Worm (Caenorhabditis elegans): ENCODE results near the gene pgap-2.

ce11 chrIII:4715088-4715487 is 9.8 kb downstream of the pgap-2 start, which contains the start of gene him-18:
- TF ChIP-seq sem-4 (tag; optimal IDR thresholded peaks at IDR 0.05) (no peak), elt-1 (tag; optimal IDR thresholded peaks at IDR 0.05) (no peak), Y55F3AM.14 (GFP tag; optimal IDR thresholded peaks at IDR 0.05) (no peak), peb-1 (tag; optimal IDR thresholded peaks at IDR 0.05) (no peak), nhr-11 (tag; optimal IDR thresholded peaks at IDR 0.05) (no peak), sma-9 (GFP tag; optimal IDR thresholded peaks at IDR 0.05) (no peak), sma-9 (tag; optimal IDR thresholded peaks at IDR 0.05) (no peak), dmd-4 (tag; optimal IDR thresholded peaks at IDR 0.05) (no peak), nhr-12 (tag; optimal IDR thresholded peaks at IDR 0.05) (no peak), egl-27 (tag; optimal IDR thresholded peaks at IDR 0.05) (no peak), gmeb-1 (tag; optimal IDR thresholded peaks at IDR 0.05) (no peak), nhr-77 (tag; optimal IDR thresholded peaks at IDR 0.05) (no peak)
